Worm (Caenorhabditis elegans): ENCODE results near the gene T05C12.8.

ce11 chrII:8193922-8194321 is 3.6 kb upstream of the T05C12.8 start:
- no peak for TF ChIP-seq nhr-67 (tag; optimal IDR thresholded peaks at IDR 0.05)
- no peak for TF ChIP-seq skn-1 (tag; optimal IDR thresholded peaks at IDR 0.05)
- TF ChIP-seq ama-1 (optimal IDR thresholded peaks at IDR 0.05), result no peak
- TF ChIP-seq nfya-1 (tag; optimal IDR thresholded peaks at IDR 0.05; ENCODE audit: insufficient read depth), result no peak
- TF ChIP-seq ceh-28 (tag; optimal IDR thresholded peaks at IDR 0.05), result no peak
- TF ChIP-seq nhr-28 (tag; optimal IDR thresholded peaks at IDR 0.05), result no peak
- TF ChIP-seq unc-62 (GFP tag; optimal IDR thresholded peaks at IDR 0.05), result no peak
- TF ChIP-seq nhr-76 (tag; optimal IDR thresholded peaks at IDR 0.05), result no peak

Measured in whole organism, L3 larva.